Worm (Caenorhabditis elegans): ENCODE results near the gene ZK1307.8.

- TF ChIP-seq hlh-11 (tag; optimal IDR thresholded peaks at IDR 0.05), result no peak
- TF ChIP-seq mep-1 (tag; optimal IDR thresholded peaks at IDR 0.05), result no peak
These were observed 38.4 kb downstream of the ZK1307.8 start, which contains the start of gene cyp-13A10 for ce11 chrII:9662797-9663196.

Data from whole organism, L4 larva.